Worm (Caenorhabditis elegans) whole organism, L1 larva: ENCODE results near the gene oat-1.

Experiments used
- C04F5.9 ChIP-seq: sonication (generic microtip); optimal IDR thresholded peaks from 2 replicates; lab custom pipeline; 2016; ENCODE audit warnings: missing genetic modification characterization, missing compliant biosample characterization
- C16A3.4 ChIP-seq: fragments of 150-350 bp; optimal IDR thresholded peaks from 2 replicates; lab custom pipeline; 2014; ENCODE audit warnings: missing biosample characterization, missing genetic modification characterization
- F16B12.6 ChIP-seq: fragments of 150-350 bp; optimal IDR thresholded peaks from 2 replicates; lab custom pipeline; 2014; ENCODE audit warnings: missing biosample characterization, missing genetic modification characterization
- Y116A8C.19 ChIP-seq: sonication (generic microtip); optimal IDR thresholded peaks from 2 replicates; lab custom pipeline; 2016; ENCODE audit warnings: missing compliant biosample characterization, missing genetic modification characterization, borderline replicate concordance
- alr-1 ChIP-seq: fragments of 200-800 bp; sonication (Bioruptor generic); optimal IDR thresholded peaks from 2 replicates; lab custom pipeline; 2018; ENCODE audit warnings: borderline replicate concordance, mild to moderate bottlenecking, missing genetic modification characterization, missing compliant biosample characterization
- aly-2 ChIP-seq: fragments of 150-350 bp; optimal IDR thresholded peaks from 2 replicates; lab custom pipeline; 2014; ENCODE audit warnings: missing biosample characterization, missing genetic modification characterization
- ama-1 ChIP-seq: fragments of 150-350 bp; optimal IDR thresholded peaks from 2 replicates; lab custom pipeline; 2014
- ceh-63 ChIP-seq: fragments of 200-800 bp; sonication (Bioruptor generic); optimal IDR thresholded peaks from 2 replicates; lab custom pipeline; 2018; ENCODE audit warnings: mild to moderate bottlenecking, missing genetic modification characterization, missing compliant biosample characterization
- ceh-8 ChIP-seq: fragments of 200-800 bp; sonication (Bioruptor generic); optimal IDR thresholded peaks from 2 replicates; lab custom pipeline; 2018; ENCODE audit warnings: mild to moderate bottlenecking, missing genetic modification characterization, moderate library complexity, missing compliant biosample characterization
- ceh-82 ChIP-seq, 3 experiments: fragments of 150-350 bp in 1 of 3; sonication (generic microtip) in 2 of 3; optimal IDR thresholded peaks; 2 replicates each; lab custom pipeline; 2014 to 2017; ENCODE audit warnings: missing biosample characterization in 3 of 3, missing genetic modification characterization in 3 of 3
- ceh-90 ChIP-seq: sonication (generic microtip); optimal IDR thresholded peaks from 2 replicates; lab custom pipeline; 2016; ENCODE audit warnings: missing genetic modification characterization, missing compliant biosample characterization
- ces-1 ChIP-seq: fragments of 150-350 bp; optimal IDR thresholded peaks from 2 replicates; lab custom pipeline; 2014; ENCODE audit warnings: missing biosample characterization, missing genetic modification reagents, missing genetic modification characterization
- dsc-1 ChIP-seq: sonication (generic microtip); optimal IDR thresholded peaks from 2 replicates; lab custom pipeline; 2016; ENCODE audit warnings: mild to moderate bottlenecking, missing genetic modification characterization, missing compliant biosample characterization
- efl-1 ChIP-seq, 4 experiments: fragments of 150-350 bp; optimal IDR thresholded peaks in 3 of 4; peaks in 1 of 4; 1 replicate in 1 of 4; 2 replicates in 3 of 4; lab custom pipeline; 2014; ENCODE audit warnings: missing biosample characterization in 2 of 4, missing genetic modification characterization in 2 of 4, missing genetic modification reagents in 2 of 4
- egl-13 ChIP-seq: sonication (generic microtip); optimal IDR thresholded peaks from 2 replicates; lab custom pipeline; 2016; ENCODE audit warnings: missing genotype, missing genetic modification reagents, missing genetic modification characterization, missing compliant biosample characterization
- egl-27 ChIP-seq, 2 experiments: fragments of 150-350 bp in 1 of 2; sonication (generic microtip); optimal IDR thresholded peaks; 3 replicates each; lab custom pipeline; 2017 to 2018; ENCODE audit warnings: missing biosample characterization in 2 of 2, missing genetic modification characterization in 2 of 2, missing genetic modification reagents in 2 of 2
- elt-2 ChIP-seq: sonication (generic microtip); optimal IDR thresholded peaks from 2 replicates; lab custom pipeline; 2016; ENCODE audit warnings: missing genetic modification characterization, mild to moderate bottlenecking, inconsistent platforms, missing compliant biosample characterization, missing genetic modification reagents
- ets-5 ChIP-seq: fragments of 200-800 bp; sonication (Bioruptor generic); IDR thresholded peaks from 2 replicates; pipeline ENCODE4 v1.3.6; 2022; ENCODE audit warnings: missing genetic modification characterization, missing compliant biosample characterization
- fkh-10 ChIP-seq: sonication (generic microtip); optimal IDR thresholded peaks from 2 replicates; lab custom pipeline; 2017; ENCODE audit warnings: missing biosample characterization, missing genetic modification reagents, missing genetic modification characterization
- hlh-17 ChIP-seq: fragments of 200-800 bp; sonication (Bioruptor generic); optimal IDR thresholded peaks from 2 replicates; lab custom pipeline; 2018; ENCODE audit warnings: missing genetic modification characterization, mild to moderate bottlenecking, missing compliant biosample characterization, moderate library complexity, borderline replicate concordance
- hlh-4 ChIP-seq: sonication (generic microtip); optimal IDR thresholded peaks from 2 replicates; lab custom pipeline; 2016; ENCODE audit warnings: mild to moderate bottlenecking, missing genetic modification characterization, missing compliant biosample characterization
- hpl-2 ChIP-seq: fragments of 150-350 bp; optimal IDR thresholded peaks from 2 replicates; lab custom pipeline; 2014; ENCODE audit warnings: missing biosample characterization, missing genetic modification reagents, missing genetic modification characterization
- isw-1 ChIP-seq: fragments of 200-800 bp; sonication (Bioruptor generic); IDR thresholded peaks from 2 replicates; pipeline ENCODE4 v1.3.6; 2022; ENCODE audit warnings: missing genetic modification characterization, missing compliant biosample characterization
- jun-1 ChIP-seq: fragments of 150-350 bp; optimal IDR thresholded peaks from 2 replicates; lab custom pipeline; 2014; ENCODE audit warnings: missing biosample characterization, missing genetic modification reagents, missing genetic modification characterization
- lin-13 ChIP-seq: fragments of 150-350 bp; optimal IDR thresholded peaks from 2 replicates; lab custom pipeline; 2014; ENCODE audit warnings: missing biosample characterization, missing genetic modification reagents, missing genetic modification characterization
- lin-14 ChIP-seq: fragments of 200-800 bp; sonication (Bioruptor generic); optimal IDR thresholded peaks from 2 replicates; lab custom pipeline; 2018; ENCODE audit warnings: mild to moderate bottlenecking, missing genetic modification characterization, moderate library complexity, missing compliant biosample characterization
- lin-15B ChIP-seq: fragments of 150-350 bp; sonication (generic microtip); optimal IDR thresholded peaks from 3 replicates; lab custom pipeline; 2014; ENCODE audit warnings: missing biosample characterization, missing genetic modification characterization
- lin-35 ChIP-seq, 2 experiments: fragments of 150-350 bp; optimal IDR thresholded peaks; 2 replicates each; lab custom pipeline; 2014; ENCODE audit warnings: missing biosample characterization in 2 of 2, missing genetic modification characterization in 2 of 2, missing genetic modification reagents in 2 of 2
- lin-39 ChIP-seq: fragments of 150-350 bp; optimal IDR thresholded peaks from 2 replicates; lab custom pipeline; 2014; ENCODE audit warnings: missing biosample characterization, missing genetic modification reagents, missing genetic modification characterization
- lsy-2 ChIP-seq, 2 experiments: fragments of 150-350 bp; optimal IDR thresholded peaks; 2 replicates each; lab custom pipeline; 2014; ENCODE audit warnings: missing biosample characterization in 2 of 2, missing genetic modification characterization in 2 of 2
- mep-1 ChIP-seq: fragments of 150-350 bp; optimal IDR thresholded peaks from 2 replicates; lab custom pipeline; 2014; ENCODE audit warnings: missing biosample characterization, missing genetic modification characterization
- nhr-11 ChIP-seq: fragments of 150-350 bp; optimal IDR thresholded peaks from 2 replicates; lab custom pipeline; 2014; ENCODE audit warnings: missing biosample characterization, missing genetic modification characterization
- nhr-19 ChIP-seq: fragments of 200-800 bp; sonication (Bioruptor generic); conservative IDR thresholded peaks from 2 replicates; pipeline ENCODE4 v1.3.6; 2022; ENCODE audit warnings: missing genetic modification characterization, missing compliant biosample characterization
- nhr-20 ChIP-seq: sonication (generic microtip); optimal IDR thresholded peaks from 2 replicates; lab custom pipeline; 2016; ENCODE audit warnings: mild to moderate bottlenecking, missing genetic modification characterization, missing compliant biosample characterization
- nhr-237 ChIP-seq: fragments of 150-350 bp; optimal IDR thresholded peaks from 2 replicates; lab custom pipeline; 2014; ENCODE audit warnings: missing biosample characterization, missing genetic modification characterization
- nhr-28 ChIP-seq: fragments of 150-350 bp; optimal IDR thresholded peaks from 2 replicates; lab custom pipeline; 2014; ENCODE audit warnings: missing biosample characterization, missing genetic modification characterization
- nhr-47 ChIP-seq: sonication (generic microtip); optimal IDR thresholded peaks from 2 replicates; lab custom pipeline; 2016; ENCODE audit warnings: mild to moderate bottlenecking, missing genetic modification characterization, moderate library complexity, missing compliant biosample characterization
- nhr-71 ChIP-seq: sonication (generic microtip); optimal IDR thresholded peaks from 2 replicates; lab custom pipeline; 2016; ENCODE audit warnings: mild to moderate bottlenecking, missing genetic modification characterization, moderate library complexity, missing compliant biosample characterization
- nhr-77 ChIP-seq: fragments of 150-350 bp; optimal IDR thresholded peaks from 2 replicates; lab custom pipeline; 2014; ENCODE audit warnings: missing biosample characterization, missing genetic modification characterization
- nhr-84 ChIP-seq: sonication (generic microtip); optimal IDR thresholded peaks from 2 replicates; lab custom pipeline; 2017; ENCODE audit warnings: missing biosample characterization, missing genetic modification characterization
- pag-3 ChIP-seq: sonication (generic microtip); optimal IDR thresholded peaks from 2 replicates; lab custom pipeline; 2017; ENCODE audit warnings: missing genetic modification characterization, mild to moderate bottlenecking, missing compliant biosample characterization, antibody characterized with exemption, borderline replicate concordance; ENCODE audit not compliant: insufficient read depth
- pax-3 ChIP-seq: fragments of 200-800 bp; sonication (Bioruptor generic); optimal IDR thresholded peaks from 2 replicates; lab custom pipeline; 2018; ENCODE audit warnings: mild to moderate bottlenecking, missing genetic modification characterization, moderate library complexity, missing compliant biosample characterization
- rnt-1 ChIP-seq: sonication (generic microtip); optimal IDR thresholded peaks from 2 replicates; lab custom pipeline; 2016; ENCODE audit warnings: mild to moderate bottlenecking, missing genetic modification characterization, moderate library complexity, missing compliant biosample characterization
- sox-4 ChIP-seq: sonication (generic microtip); optimal IDR thresholded peaks from 2 replicates; lab custom pipeline; 2016; ENCODE audit warnings: missing genetic modification characterization, missing compliant biosample characterization
- sptf-1 ChIP-seq: fragments of 150-350 bp; optimal IDR thresholded peaks from 2 replicates; lab custom pipeline; 2014; ENCODE audit warnings: missing biosample characterization, missing genetic modification characterization
- sup-37 ChIP-seq: fragments of 200-800 bp; sonication (Bioruptor generic); optimal IDR thresholded peaks from 2 replicates; lab custom pipeline; 2018; ENCODE audit warnings: mild to moderate bottlenecking, missing genetic modification characterization, missing compliant biosample characterization
- tlp-1 ChIP-seq: fragments of 150-350 bp; optimal IDR thresholded peaks from 2 replicates; lab custom pipeline; 2014; ENCODE audit warnings: missing biosample characterization, missing genetic modification characterization
- unc-130 ChIP-seq: fragments of 150-350 bp; optimal IDR thresholded peaks from 2 replicates; lab custom pipeline; 2017; ENCODE audit warnings: missing biosample characterization, missing genetic modification characterization, inconsistent platforms
- unc-30 ChIP-seq: sonication (generic microtip); optimal IDR thresholded peaks from 2 replicates; lab custom pipeline; 2017; ENCODE audit warnings: missing biosample characterization, missing genetic modification characterization
- unc-62 ChIP-seq: fragments of 150-350 bp; optimal IDR thresholded peaks from 2 replicates; lab custom pipeline; 2014; ENCODE audit warnings: missing biosample characterization, missing genetic modification reagents, missing genetic modification characterization
- unc-86 ChIP-seq: sonication (generic microtip); optimal IDR thresholded peaks from 2 replicates; lab custom pipeline; 2016; ENCODE audit warnings: missing genetic modification characterization, missing compliant biosample characterization
- unc-98 ChIP-seq: fragments of 200-800 bp; sonication (Bioruptor generic); IDR thresholded peaks from 2 replicates; pipeline ENCODE4 v1.3.6; 2022; ENCODE audit warnings: missing genetic modification characterization, missing compliant biosample characterization
- ztf-4 ChIP-seq: fragments of 150-350 bp; optimal IDR thresholded peaks from 2 replicates; lab custom pipeline; 2014; ENCODE audit warnings: missing biosample characterization, missing genetic modification characterization

Gene oat-1

ce11 chrIV:8428492-8428891 is 43.9 kb downstream of the oat-1 start (continued):
- TF ChIP-seq nhr-237 (peak; percentile 31), sptf-1 (no peak), egl-13 (tag; lab: Kevin White, UChicago) (peak; percentile 62), ceh-82 (tag; optimal IDR thresholded peaks at IDR 0.05; lab: Kevin White, UChicago) (peak; percentile 71 to 78 (median 71)), ceh-8 (GFP tag; lab: Kevin White, UChicago) (peak; percentile 85), ceh-63 (GFP tag; lab: Kevin White, UChicago) (no peak), sox-4 (tag; lab: Kevin White, UChicago) (peak; percentile 44), ama-1 (lab: Kevin White, UChicago) (peak; percentile 92), lin-15B (tag; lab: Kevin White, UChicago) (no peak), sup-37 (GFP tag; lab: Kevin White, UChicago) (peak; percentile 78), nhr-84 (tag; lab: Kevin White, UChicago) (no peak), rnt-1 (peak; percentile 93), fkh-10 (no peak), hlh-17 (GFP tag; lab: Kevin White, UChicago) (no peak), F16B12.6 (no peak), unc-130 (tag; lab: Kevin White, UChicago) (no peak), unc-30 (tag; lab: Kevin White, UChicago) (no peak), pag-3 (tag; lab: Kevin White, UChicago) (no peak), C04F5.9 (tag; lab: Kevin White, UChicago) (peak; percentile 63), lin-39 (tag; lab: Kevin White, UChicago) (peak; percentile 63), efl-1 (optimal IDR thresholded peaks at IDR 0.05; lab: Kevin White, UChicago) (peak; percentile 68 to 73), efl-1 (GFP tag; optimal IDR thresholded peaks at IDR 0.05 in 1 of 2; lab: Kevin White, UChicago) (peak; percentile 52 to 97), tlp-1 (tag; lab: Kevin White, UChicago) (no peak), lin-35 (GFP tag; optimal IDR thresholded peaks at IDR 0.05; lab: Kevin White, UChicago) (peak; percentile 55 to 79), jun-1 (tag; lab: Kevin White, UChicago) (peak; percentile 68), C16A3.4 (tag; lab: Kevin White, UChicago) (no peak), hlh-4 (tag; lab: Kevin White, UChicago) (no peak), ceh-90 (tag; lab: Kevin White, UChicago) (no peak), Y116A8C.19 (no peak), aly-2 (tag; lab: Kevin White, UChicago) (peak; percentile 74), unc-86 (peak; percentile 69), lin-14 (GFP tag; lab: Kevin White, UChicago) (peak; percentile 97), ztf-4 (tag; lab: Kevin White, UChicago) (peak; percentile 46), ets-5 (GFP tag; lab: Robert Waterston, UW) (no peak), elt-2 (tag; lab: Kevin White, UChicago) (peak; percentile 84), nhr-19 (GFP tag; lab: Robert Waterston, UW) (peak; percentile 92), nhr-28 (tag; lab: Kevin White, UChicago) (no peak), lin-13 (peak; percentile 61), nhr-47 (tag; lab: Kevin White, UChicago) (peak; percentile 92), ces-1 (GFP tag; lab: Kevin White, UChicago) (no peak), egl-27 (tag; optimal IDR thresholded peaks at IDR 0.05; lab: Kevin White, UChicago) (peak; percentile 11 to 54), unc-62 (GFP tag; lab: Kevin White, UChicago) (no peak), hpl-2 (GFP tag; lab: Kevin White, UChicago) (peak; percentile 77), pax-3 (tag; lab: Kevin White, UChicago) (peak; percentile 44), dsc-1 (tag; lab: Kevin White, UChicago) (peak; percentile 88), lsy-2 (tag; optimal IDR thresholded peaks at IDR 0.05; lab: Kevin White, UChicago) (peak; percentile 84 to 87), isw-1 (GFP tag; lab: Robert Waterston, UW) (peak; percentile 56), nhr-20 (tag; lab: Kevin White, UChicago) (peak; percentile 91), unc-98 (GFP tag; lab: Robert Waterston, UW) (no peak), nhr-71 (tag; lab: Kevin White, UChicago) (peak; percentile 95), nhr-77 (tag; lab: Kevin White, UChicago) (peak; percentile 65), nhr-11 (tag; lab: Kevin White, UChicago) (peak; percentile 44), mep-1 (tag; lab: Kevin White, UChicago) (peak; percentile 76), alr-1 (tag; lab: Kevin White, UChicago) (no peak)
